Worm (Caenorhabditis elegans): Measurements from ENCODE around the gene angl-1.

Gene angl-1

DNA sequence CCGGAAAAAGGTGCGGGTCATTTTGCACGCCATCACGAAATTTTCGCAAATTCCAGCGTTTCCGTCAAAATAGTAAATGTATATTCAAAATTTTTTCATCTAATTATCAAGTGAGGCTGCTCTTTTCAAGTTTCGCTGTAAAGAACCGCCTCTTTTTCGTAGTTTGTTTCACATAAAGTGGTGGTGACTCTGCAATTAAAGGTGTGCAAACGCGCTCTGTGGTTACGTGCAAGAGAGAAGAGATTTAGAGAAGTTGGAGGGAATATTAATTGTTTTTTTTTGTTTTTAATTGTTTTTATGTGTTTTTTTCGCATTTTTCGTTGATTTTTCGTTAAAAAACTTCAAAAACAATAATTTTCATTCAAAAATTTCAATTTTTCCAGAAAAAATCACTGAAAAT is 19.7 kb downstream of the angl-1 start, which contains the start of gene W02G9.3 (continued):
- TF ChIP-seq ztf-11 (tag; optimal IDR thresholded peaks at IDR 0.05) = no peak

DNA sequence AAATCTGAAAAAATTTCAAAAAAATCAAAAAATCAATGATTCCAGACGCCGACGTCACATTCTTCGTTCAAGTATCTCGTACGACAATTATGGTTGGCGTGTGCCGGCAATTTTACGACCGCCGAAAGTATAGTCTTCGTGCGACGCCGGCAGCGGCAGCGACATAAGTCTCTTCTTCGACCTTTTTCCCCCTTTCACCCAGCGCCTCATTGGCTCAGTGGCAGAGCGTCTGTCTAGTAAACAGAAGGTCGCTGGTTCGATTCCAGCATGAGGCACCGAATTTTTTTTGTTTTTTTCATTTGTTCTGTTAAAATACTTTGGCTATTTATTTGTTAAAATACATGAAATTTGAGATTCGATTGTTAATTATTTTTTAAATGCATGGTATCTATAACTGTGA is 20.9 kb downstream of the angl-1 start:
- TF ChIP-seq hif-1 (tag; optimal IDR thresholded peaks at IDR 0.05) (no peak), F37D6.2 (tag; optimal IDR thresholded peaks at IDR 0.05) (no peak), dve-1 (tag; optimal IDR thresholded peaks at IDR 0.05; ENCODE audit: insufficient read depth) (peak; percentile 30), Y105C5A.15 (GFP tag; IDR thresholded peaks at IDR 0.05) (0 out of 2 replicates have a peak, but pooled peaks have one; percentile 26), gei-8 (GFP tag; optimal IDR thresholded peaks at IDR 0.05) (no peak), ZK337.2 (GFP tag; IDR thresholded peaks at IDR 0.05) (no peak), lin-13 (GFP tag; optimal IDR thresholded peaks at IDR 0.05) (peak; percentile 49), attf-4 (tag; optimal IDR thresholded peaks at IDR 0.05) (no peak), dpl-1 (GFP tag; optimal IDR thresholded peaks at IDR 0.05) (no peak), madf-5 (GFP tag; IDR thresholded peaks at IDR 0.05) (peak in 1 of 2 experiments; percentile 79; a peak in 1 of 4 replicates), ceh-44 (GFP tag; IDR thresholded peaks at IDR 0.05) (no peak), ceh-32 (tag; optimal IDR thresholded peaks at IDR 0.05; ENCODE audit: poor library complexity) (no peak), mxl-2 (GFP tag; conservative IDR thresholded peaks at IDR 0.05) (no peak), tra-1 (GFP tag; IDR thresholded peaks at IDR 0.05) (no peak), ceh-62 (tag; optimal IDR thresholded peaks at IDR 0.05) (no peak), daf-16 (GFP tag; optimal IDR thresholded peaks at IDR 0.05) (peak in 1 of 2 experiments; percentile 20), daf-16 (tag; optimal IDR thresholded peaks at IDR 0.05) (peak; percentile 85), nhr-111 (GFP tag; optimal IDR thresholded peaks at IDR 0.05) (no peak), fos-1 (tag; optimal IDR thresholded peaks at IDR 0.05) (no peak), hmg-1.1 (GFP tag; IDR thresholded peaks at IDR 0.05) (peak; percentile 55), ceh-20 (GFP tag; IDR thresholded peaks at IDR 0.05) (no peak), cey-2 (tag; optimal IDR thresholded peaks at IDR 0.05; ENCODE audit: borderline replicate concordance, insufficient read depth) (no peak), lsy-2 (tag; optimal IDR thresholded peaks at IDR 0.05) (peak in 1 of 2 experiments; percentile 55), aha-1 (tag) (no peak), lin-29 (GFP tag; IDR thresholded peaks at IDR 0.05) (no peak), fkh-10 (GFP tag; optimal IDR thresholded peaks at IDR 0.05) (no peak), ctbp-1 (GFP tag; IDR thresholded peaks at IDR 0.05) (peak; percentile 51; the same call in 1 of the 2 replicates), nhr-10 (tag; optimal IDR thresholded peaks at IDR 0.05) (no peak), mes-2 (tag; optimal IDR thresholded peaks at IDR 0.05; ENCODE audit: poor library complexity, severe bottlenecking) (peak; percentile 61), Y48G9A.11 (GFP tag; IDR thresholded peaks at IDR 0.05) (peak; percentile 59; the same call in 1 of the 2 replicates), nhr-41 (GFP tag; IDR thresholded peaks at IDR 0.05) (no peak), sdz-12 (GFP tag; optimal IDR thresholded peaks at IDR 0.05) (no peak), F10B5.3 (tag; optimal IDR thresholded peaks at IDR 0.05) (no peak), mep-1 (tag; optimal IDR thresholded peaks at IDR 0.05) (peak; percentile 33), R02D3.7 (tag; optimal IDR thresholded peaks at IDR 0.05) (no peak), ztf-7 (tag; optimal IDR thresholded peaks at IDR 0.05) (no peak), ceh-28 (tag; optimal IDR thresholded peaks at IDR 0.05) (no peak), egl-43 (GFP tag; IDR thresholded peaks at IDR 0.05) (peak; percentile 85), ces-1 (GFP tag; optimal IDR thresholded peaks at IDR 0.05) (no peak), zag-1 (tag; optimal IDR thresholded peaks at IDR 0.05) (no peak), tag-97 (GFP tag; IDR thresholded peaks at IDR 0.05) (no peak), set-16 (GFP tag; IDR thresholded peaks at IDR 0.05) (peak; percentile 48), nhr-237 (tag; optimal IDR thresholded peaks at IDR 0.05) (no peak), unc-62 (GFP tag; optimal IDR thresholded peaks at IDR 0.05 in 1 of 2) (no peak), unc-62 (tag; optimal IDR thresholded peaks at IDR 0.05) (no peak), jun-1 (tag; optimal IDR thresholded peaks at IDR 0.05) (no peak), aly-2 (tag; optimal IDR thresholded peaks at IDR 0.05) (no peak), mdl-1 (tag; optimal IDR thresholded peaks at IDR 0.05) (no peak), T26A8.4 (GFP tag; IDR thresholded peaks at IDR 0.05) (0 out of 2 replicates have a peak, but pooled peaks have one; percentile 21)

All from whole organism, L4 larva.